Worm (Caenorhabditis elegans) whole organism, mixed stage, embryonic: Measurements from ENCODE around the gene EGAP1.5.

Experiments
- elt-1 ChIP-seq: sonication (generic microtip); optimal IDR thresholded peaks from 2 replicates; lab custom pipeline; 2017; ENCODE audit warnings: missing genetic modification characterization, mild to moderate bottlenecking, missing compliant biosample characterization, antibody characterized with exemption, moderate library complexity, borderline replicate concordance; ENCODE audit not compliant: insufficient read depth
- nhr-12 ChIP-seq: fragments of 150-350 bp; optimal IDR thresholded peaks from 2 replicates; lab custom pipeline; 2014; ENCODE audit warnings: missing biosample characterization, missing genetic modification characterization
- nhr-237 ChIP-seq: fragments of 150-350 bp; optimal IDR thresholded peaks from 2 replicates; lab custom pipeline; 2014; ENCODE audit warnings: missing biosample characterization, missing genetic modification characterization
- pha-4 ChIP-seq: fragments of 150-350 bp; optimal IDR thresholded peaks from 2 replicates; lab custom pipeline; 2018; ENCODE audit warnings: missing biosample characterization, missing genetic modification reagents, missing genetic modification characterization
- snpc-4 ChIP-seq: fragments of 150-350 bp; optimal IDR thresholded peaks from 2 replicates; lab custom pipeline; 2014; ENCODE audit warnings: missing biosample characterization, missing genetic modification characterization
- ztf-11 ChIP-seq: fragments of 150-350 bp; optimal IDR thresholded peaks from 2 replicates; lab custom pipeline; 2014; ENCODE audit warnings: missing biosample characterization, missing genetic modification characterization

- TF ChIP-seq elt-1 (tag; lab: Kevin White, UChicago) (no peak), ztf-11 (tag; lab: Kevin White, UChicago) (no peak), snpc-4 (tag; lab: Kevin White, UChicago) (no peak), nhr-12 (tag; lab: Kevin White, UChicago) (no peak), nhr-237 (tag; lab: Kevin White, UChicago) (no peak), pha-4 (tag; lab: Kevin White, UChicago) (no peak)
These were observed 18.3 kb downstream of the EGAP1.5 start for ce11 chrIII:5949817-5950216.
